Worm (Caenorhabditis elegans): ENCODE data around the gene gnrr-6.

gnrr-6 gene

DNA sequence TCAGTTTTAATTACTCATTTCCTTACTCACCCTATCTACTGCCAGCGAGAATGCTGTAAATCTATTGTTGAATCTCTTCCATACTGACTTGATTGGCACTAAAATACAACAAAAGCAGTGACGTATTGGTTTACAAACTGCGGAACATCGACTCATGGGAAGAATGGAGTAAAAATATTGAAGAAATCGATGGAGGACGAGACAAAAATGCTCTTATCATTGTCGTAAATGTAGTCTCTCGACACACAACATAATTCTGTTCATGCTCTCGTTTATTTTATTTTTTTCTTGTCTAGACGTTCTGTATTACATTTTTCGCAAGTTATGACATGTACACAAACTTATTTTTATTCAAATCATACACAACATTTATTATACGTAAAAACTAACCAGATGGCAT lies 25.1 kb downstream of the gnrr-6 start, which contains the start of gene C34F6.11 (continued):
- TF ChIP-seq dve-1 (tag; optimal IDR thresholded peaks at IDR 0.05; ENCODE audit: insufficient read depth) = peak; percentile 64
- TF ChIP-seq nhr-28 (tag; optimal IDR thresholded peaks at IDR 0.05) = peak; percentile 82
- peak; percentile 14 for TF ChIP-seq hlh-11 (tag; optimal IDR thresholded peaks at IDR 0.05)
- no peak for TF ChIP-seq hmg-1.1 (GFP tag; IDR thresholded peaks at IDR 0.05)
- peak; percentile 12 for TF ChIP-seq nhr-77 (tag; optimal IDR thresholded peaks at IDR 0.05)
- no peak for TF ChIP-seq nhr-6 (tag; optimal IDR thresholded peaks at IDR 0.05)
- no peak for TF ChIP-seq daf-12 (tag; optimal IDR thresholded peaks at IDR 0.05)

DNA sequence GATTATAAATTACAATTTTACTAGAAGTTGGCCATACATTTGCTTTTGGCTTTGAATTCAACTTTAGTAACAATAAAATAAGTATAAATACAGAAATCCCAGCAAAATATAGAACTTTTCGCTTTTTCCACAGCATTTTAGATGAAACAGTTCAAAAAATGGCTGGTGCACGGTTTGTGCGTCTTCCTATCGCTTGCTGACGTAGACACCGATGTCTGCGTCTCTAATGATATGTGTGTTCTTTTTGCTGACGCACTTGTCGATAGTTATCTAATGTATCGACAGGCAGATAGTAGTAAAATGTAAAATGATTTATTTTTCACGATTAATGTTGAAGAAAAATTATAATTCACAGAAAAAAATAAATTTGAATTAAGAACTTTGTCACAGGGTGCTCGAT lies 28.3 kb downstream of the gnrr-6 start, which contains the start of gene hst-2:
TSS of gene hst-2 (minus strand) at position 203 of the 400 bp plus-strand sequence.
- TF ChIP-seq nhr-111 (GFP tag; optimal IDR thresholded peaks at IDR 0.05) = no peak
- peak; percentile 78 for TF ChIP-seq nhr-48 (tag; optimal IDR thresholded peaks at IDR 0.05)
- no peak for TF ChIP-seq daf-12 (tag; optimal IDR thresholded peaks at IDR 0.05)
- TF ChIP-seq zag-1 (tag; optimal IDR thresholded peaks at IDR 0.05) = no peak
- no peak for TF ChIP-seq madf-5 (GFP tag; IDR thresholded peaks at IDR 0.05)
- peak; percentile 90 for TF ChIP-seq mep-1 (tag; optimal IDR thresholded peaks at IDR 0.05)
- no peak for TF ChIP-seq gei-8 (GFP tag; optimal IDR thresholded peaks at IDR 0.05)
- TF ChIP-seq spr-3 (GFP tag; optimal IDR thresholded peaks at IDR 0.05) = peak; percentile 56
- no peak for TF ChIP-seq pqm-1 (tag; optimal IDR thresholded peaks at IDR 0.05)
- TF ChIP-seq dpl-1 (GFP tag; optimal IDR thresholded peaks at IDR 0.05) = peak; percentile 76
- TF ChIP-seq fkh-10 (GFP tag; optimal IDR thresholded peaks at IDR 0.05) = peak; percentile 59
- TF ChIP-seq snpc-1.2 (GFP tag; IDR thresholded peaks at IDR 0.05) = no peak
- no peak for TF ChIP-seq nhr-10 (tag; optimal IDR thresholded peaks at IDR 0.05)
- no peak for TF ChIP-seq ceh-28 (tag; optimal IDR thresholded peaks at IDR 0.05)
- TF ChIP-seq duxl-1 (tag; optimal IDR thresholded peaks at IDR 0.05; ENCODE audit: poor library complexity) = peak; percentile 91
- TF ChIP-seq F26F4.8 (GFP tag; conservative IDR thresholded peaks at IDR 0.05) = no peak
- TF ChIP-seq cey-2 (tag; optimal IDR thresholded peaks at IDR 0.05; ENCODE audit: borderline replicate concordance, insufficient read depth) = no peak
- peak; percentile 63 for TF ChIP-seq jun-1 (tag; optimal IDR thresholded peaks at IDR 0.05)
- no peak for TF ChIP-seq R02D3.7 (tag; optimal IDR thresholded peaks at IDR 0.05)
- TF ChIP-seq madf-9 (GFP tag; conservative IDR thresholded peaks at IDR 0.05) = no peak
- TF ChIP-seq mxl-3 (GFP tag; optimal IDR thresholded peaks at IDR 0.05) = peak; percentile 45
- TF ChIP-seq tag-97 (GFP tag; IDR thresholded peaks at IDR 0.05) = no peak
- no peak for TF ChIP-seq ztf-11 (tag; optimal IDR thresholded peaks at IDR 0.05)
- TF ChIP-seq lin-38 (GFP tag; IDR thresholded peaks at IDR 0.05) = peak; percentile 75
- TF ChIP-seq hif-1 (tag; optimal IDR thresholded peaks at IDR 0.05) = peak in 1 of 2 experiments; percentile 52
- TF ChIP-seq egl-27 (tag; optimal IDR thresholded peaks at IDR 0.05) = no peak
- peak; percentile 43 for TF ChIP-seq ceh-32 (tag; optimal IDR thresholded peaks at IDR 0.05; ENCODE audit: poor library complexity)
- TF ChIP-seq hlh-11 (tag; optimal IDR thresholded peaks at IDR 0.05) = peak; percentile 89
- TF ChIP-seq sdz-12 (GFP tag; optimal IDR thresholded peaks at IDR 0.05) = no peak
- peak; percentile 80 for TF ChIP-seq nhr-42 (GFP tag; IDR thresholded peaks at IDR 0.05)
- no peak for TF ChIP-seq ceh-82 (tag; optimal IDR thresholded peaks at IDR 0.05)
- no peak for TF ChIP-seq attf-4 (tag; optimal IDR thresholded peaks at IDR 0.05)
- peak; percentile 74 for TF ChIP-seq nhr-11 (tag; optimal IDR thresholded peaks at IDR 0.05)
- TF ChIP-seq ctbp-1 (GFP tag; IDR thresholded peaks at IDR 0.05) = peak; percentile 77; the same call in 1 of the 2 replicates
- TF ChIP-seq dmd-9 (GFP tag; IDR thresholded peaks at IDR 0.05) = no peak
- no peak for TF ChIP-seq zfp-2 (tag; optimal IDR thresholded peaks at IDR 0.05)
- TF ChIP-seq mdl-1 (tag; optimal IDR thresholded peaks at IDR 0.05) = peak in 1 of 2 experiments; percentile 38
- TF ChIP-seq D1046.2 (GFP tag; IDR thresholded peaks at IDR 0.05) = no peak
- TF ChIP-seq daf-19 (GFP tag; conservative IDR thresholded peaks at IDR 0.05) = no peak
- TF ChIP-seq arid-1 (GFP tag; conservative IDR thresholded peaks at IDR 0.05) = peak; percentile 73
- TF ChIP-seq mdt-29 (GFP tag; IDR thresholded peaks at IDR 0.05) = peak; percentile 68; the same call in 1 of the 2 replicates
- peak; percentile 87 for TF ChIP-seq dmd-6 (GFP tag; IDR thresholded peaks at IDR 0.05)
- TF ChIP-seq lin-29 (GFP tag; IDR thresholded peaks at IDR 0.05) = 0 out of 2 replicates have a peak, but pooled peaks have one; percentile 67
- no peak for TF ChIP-seq dmd-8 (GFP tag; IDR thresholded peaks at IDR 0.05)
- TF ChIP-seq F44E2.7 (GFP tag; IDR thresholded peaks at IDR 0.05) = no peak
